Fruit fly (Drosophila melanogaster) whole organism, embryonic: ENCODE data around the gene Tailor.

Source experiments
- Asciz ChIP-seq: fragments of 200-800 bp; sonication (Bioruptor generic); optimal IDR thresholded peaks from 2 replicates; lab custom pipeline; 2017; ENCODE audit warnings: missing biosample characterization, mild to moderate bottlenecking, missing genetic modification characterization, missing genetic modification reagents
- Awh ChIP-seq: fragments of 200-800 bp; sonication (Bioruptor generic); IDR thresholded peaks from 2 replicates; pipeline ENCODE4, ENCODE4 v1.3.6; 2022; ENCODE audit warnings: missing biosample characterization, missing genetic modification characterization
- Bdp1 ChIP-seq: fragments of 200-800 bp; sonication (Bioruptor generic); optimal IDR thresholded peaks from 3 replicates; lab custom pipeline; 2016; ENCODE audit warnings: missing biosample characterization, missing genetic modification characterization
- CG10209 ChIP-seq: fragments of 200-800 bp; sonication (Bioruptor generic); optimal IDR thresholded peaks from 3 replicates; lab custom pipeline; 2017; ENCODE audit warnings: missing biosample characterization, mild to moderate bottlenecking, missing genetic modification characterization, missing genetic modification reagents
- CG10321 ChIP-seq: fragments of 200-800 bp; sonication (Bioruptor generic); IDR thresholded peaks from 2 replicates; pipeline ENCODE4 v1.3.6; 2022; ENCODE audit warnings: missing biosample characterization, missing genetic modification characterization
- CG10654 ChIP-seq: fragments of 200-800 bp; sonication (Bioruptor generic); optimal IDR thresholded peaks from 2 replicates; lab custom pipeline; 2016; ENCODE audit warnings: missing biosample characterization, missing genetic modification characterization
- CG12219 ChIP-seq: fragments of 200-800 bp; sonication (Bioruptor generic); optimal IDR thresholded peaks from 3 replicates; lab custom pipeline; 2018; ENCODE audit warnings: missing biosample characterization, mild to moderate bottlenecking, missing genetic modification characterization
- CG12744 ChIP-seq: fragments of 200-800 bp; sonication (Bioruptor generic); optimal IDR thresholded peaks from 2 replicates; lab custom pipeline; 2016; ENCODE audit warnings: missing biosample characterization, missing genetic modification characterization
- CG13287 ChIP-seq: fragments of 200-800 bp; sonication (Bioruptor generic); IDR thresholded peaks from 2 replicates; pipeline ENCODE4 v1.3.6; 2022; ENCODE audit warnings: missing biosample characterization, missing genetic modification characterization; ENCODE audit not compliant: partially characterized antibody
- CG1529 ChIP-seq: fragments of 200-800 bp; sonication (Bioruptor generic); optimal IDR thresholded peaks from 3 replicates; lab custom pipeline; 2018; ENCODE audit warnings: missing biosample characterization, missing genetic modification characterization
- CG18476 ChIP-seq: fragments of 200-800 bp; sonication (Bioruptor generic); optimal IDR thresholded peaks from 2 replicates; lab custom pipeline; 2016; ENCODE audit warnings: missing biosample characterization, mild to moderate bottlenecking, missing genetic modification characterization
- CG2199 ChIP-seq: fragments of 200-800 bp; sonication (Bioruptor generic); IDR thresholded peaks from 3 replicates; pipeline ENCODE4 v1.3.6; 2022; ENCODE audit warnings: missing biosample characterization, missing genetic modification characterization
- CG2712 ChIP-seq: fragments of 200-800 bp; optimal IDR thresholded peaks from 3 replicates; lab custom pipeline; 2019; ENCODE audit warnings: missing biosample characterization, mild to moderate bottlenecking, missing genetic modification characterization, moderate library complexity
- CG3065 ChIP-seq: fragments of 200-800 bp; sonication (Bioruptor generic); optimal IDR thresholded peaks from 2 replicates; lab custom pipeline; 2016; ENCODE audit warnings: missing biosample characterization, missing genetic modification characterization
- CG31365 ChIP-seq: fragments of 200-800 bp; sonication (Bioruptor generic); optimal IDR thresholded peaks from 2 replicates; lab custom pipeline; 2018; ENCODE audit warnings: missing biosample characterization, mild to moderate bottlenecking, missing genetic modification characterization
- CG5245 ChIP-seq: fragments of 200-800 bp; sonication (Bioruptor generic); optimal IDR thresholded peaks from 3 replicates; lab custom pipeline; 2016; ENCODE audit warnings: missing biosample characterization, missing genetic modification characterization
- CG7271 ChIP-seq: fragments of 200-800 bp; sonication (Bioruptor generic); optimal IDR thresholded peaks from 2 replicates; lab custom pipeline; 2018; ENCODE audit warnings: missing biosample characterization, mild to moderate bottlenecking, missing genetic modification characterization, moderate library complexity
- CG7928 ChIP-seq: fragments of 200-800 bp; sonication (Bioruptor generic); optimal IDR thresholded peaks from 2 replicates; lab custom pipeline; 2017; ENCODE audit warnings: missing biosample characterization, mild to moderate bottlenecking, missing genetic modification characterization
- CG8290 ChIP-seq, 3 experiments: fragments of 200-800 bp; sonication (Bioruptor generic); optimal IDR thresholded peaks; 2 replicates each; lab custom pipeline; 2016 to 2019; ENCODE audit warnings: missing biosample characterization in 3 of 3, missing genetic modification characterization in 3 of 3, mild to moderate bottlenecking in 2 of 3, moderate library complexity in 1 of 3
- CG8359 ChIP-seq: fragments of 200-800 bp; sonication (Bioruptor generic); optimal IDR thresholded peaks from 2 replicates; lab custom pipeline; 2017; ENCODE audit warnings: missing biosample characterization, mild to moderate bottlenecking, missing genetic modification characterization, borderline replicate concordance
- Chrac-16 ChIP-seq: fragments of 200-800 bp; sonication (Bioruptor generic); optimal IDR thresholded peaks from 3 replicates; lab custom pipeline; 2016; ENCODE audit warnings: missing biosample characterization, missing genetic modification characterization
- HLH54F ChIP-seq: fragments of 200-800 bp; sonication (Bioruptor generic); optimal IDR thresholded peaks from 3 replicates; lab custom pipeline; 2016; ENCODE audit warnings: missing biosample characterization, missing genetic modification characterization
- MBD-R2 ChIP-seq: fragments of 200-800 bp; sonication (Bioruptor generic); IDR thresholded peaks from 2 replicates; pipeline ENCODE4 v1.3.6; 2022; ENCODE audit warnings: missing biosample characterization, missing genetic modification characterization
- Rfx ChIP-seq: fragments of 200-800 bp; sonication (Bioruptor generic); IDR thresholded peaks from 2 replicates; pipeline ENCODE4 v1.3.6; 2022; ENCODE audit warnings: missing biosample characterization, missing genetic modification characterization
- Sin3A ChIP-seq: fragments of >200 bp; optimal IDR thresholded peaks from 2 replicates; lab custom pipeline; 2018
- Sry-β ChIP-seq: fragments of 200-800 bp; sonication (Bioruptor generic); optimal IDR thresholded peaks from 2 replicates; lab custom pipeline; 2018; ENCODE audit warnings: missing biosample characterization, mild to moderate bottlenecking, missing genetic modification characterization, moderate library complexity
- TFAM ChIP-seq: fragments of 200-800 bp; sonication (Bioruptor generic); optimal IDR thresholded peaks from 2 replicates; lab custom pipeline; 2017; ENCODE audit warnings: missing biosample characterization, missing genetic modification characterization, inconsistent platforms
- Usf ChIP-seq: fragments of 200-800 bp; sonication (Bioruptor generic); optimal IDR thresholded peaks from 2 replicates; lab custom pipeline; 2017; ENCODE audit warnings: missing genotype, missing biosample characterization, missing genetic modification characterization
- ase ChIP-seq: fragments of 200-800 bp; sonication (Bioruptor generic); IDR thresholded peaks from 3 replicates; pipeline ENCODE4 v1.3.6; 2022; ENCODE audit warnings: missing biosample characterization, missing genetic modification characterization
- ato ChIP-seq: fragments of 200-800 bp; sonication (Bioruptor generic); IDR thresholded peaks from 2 replicates; pipeline ENCODE4 v1.3.6; 2022; ENCODE audit warnings: missing biosample characterization, missing genetic modification characterization; ENCODE audit not compliant: partially characterized antibody
- chif ChIP-seq, 2 experiments: fragments of 200-800 bp; sonication (Bioruptor generic); optimal IDR thresholded peaks; 3 replicates each; lab custom pipeline; 2016; ENCODE audit warnings: missing biosample characterization in 2 of 2, missing genetic modification characterization in 2 of 2
- dpn ChIP-seq, 2 experiments: fragments of 200-800 bp; sonication (Bioruptor generic); optimal IDR thresholded peaks; 3 replicates each; lab custom pipeline; 2016; ENCODE audit warnings: missing biosample characterization in 2 of 2, missing genetic modification characterization in 2 of 2
- ewg ChIP-seq: fragments of 200-800 bp; sonication (Bioruptor generic); optimal IDR thresholded peaks from 3 replicates; lab custom pipeline; 2017; ENCODE audit warnings: mild to moderate bottlenecking, missing biosample characterization, missing genetic modification reagents, missing genetic modification characterization
- fru ChIP-seq: fragments of >200 bp; optimal IDR thresholded peaks from 2 replicates; lab custom pipeline; 2017
- gro ChIP-seq: fragments of 200-800 bp; sonication (Bioruptor generic); optimal IDR thresholded peaks from 2 replicates; lab custom pipeline; 2016; ENCODE audit warnings: missing biosample characterization, missing genetic modification characterization
- jing ChIP-seq: fragments of 200-800 bp; sonication (Bioruptor generic); optimal IDR thresholded peaks from 2 replicates; lab custom pipeline; 2018; ENCODE audit warnings: missing biosample characterization, mild to moderate bottlenecking, missing genetic modification characterization
- knrl ChIP-seq: fragments of 200-800 bp; sonication (Bioruptor generic); IDR thresholded peaks from 3 replicates; pipeline ENCODE4 v1.3.6; 2022; ENCODE audit warnings: missing biosample characterization, missing genetic modification characterization; ENCODE audit not compliant: partially characterized antibody
- lab ChIP-seq: fragments of 200-800 bp; sonication (Bioruptor generic); optimal IDR thresholded peaks from 3 replicates; lab custom pipeline; 2017; ENCODE audit warnings: missing biosample characterization, missing genetic modification characterization, mild to moderate bottlenecking, moderate library complexity, missing genetic modification reagents
- lilli ChIP-seq: fragments of 200-800 bp; sonication (Bioruptor generic); optimal IDR thresholded peaks from 3 replicates; lab custom pipeline; 2016; ENCODE audit warnings: missing biosample characterization, missing genetic modification characterization
- lmd ChIP-seq: fragments of 200-800 bp; sonication (Bioruptor generic); IDR thresholded peaks from 2 replicates; pipeline ENCODE4 v1.3.6; 2022; ENCODE audit warnings: missing biosample characterization, missing genetic modification characterization
- onecut ChIP-seq: fragments of 200-800 bp; sonication (Bioruptor generic); IDR thresholded peaks from 2 replicates; pipeline ENCODE4 v1.3.6; 2022; ENCODE audit warnings: missing biosample characterization, missing genetic modification characterization
- otp ChIP-seq: fragments of 200-800 bp; sonication (Bioruptor generic); IDR thresholded peaks from 3 replicates; pipeline ENCODE4, ENCODE4 v1.3.6; 2022; ENCODE audit warnings: missing biosample characterization, missing genetic modification characterization
- psq ChIP-seq: fragments of 200-800 bp; sonication (Bioruptor generic); optimal IDR thresholded peaks from 2 replicates; lab custom pipeline; 2017; ENCODE audit warnings: missing biosample characterization, missing genetic modification characterization
- pum ChIP-seq: fragments of 200-800 bp; sonication (Bioruptor generic); optimal IDR thresholded peaks from 2 replicates; lab custom pipeline; 2016; ENCODE audit warnings: missing biosample characterization, missing genetic modification characterization
- row ChIP-seq: fragments of 200-800 bp; sonication (Bioruptor generic); IDR thresholded peaks from 3 replicates; pipeline ENCODE4 v1.3.6; 2022; ENCODE audit warnings: missing biosample characterization, missing genetic modification characterization
- slbo ChIP-seq: fragments of 200-800 bp; sonication (Bioruptor generic); IDR thresholded peaks from 2 replicates; pipeline ENCODE4 v1.3.6; 2022; ENCODE audit warnings: missing biosample characterization, missing genetic modification characterization
- stc ChIP-seq: fragments of 200-800 bp; sonication (Bioruptor generic); IDR thresholded peaks from 2 replicates; pipeline ENCODE4 v1.3.6; 2022; ENCODE audit warnings: missing biosample characterization, missing genetic modification characterization
- trh ChIP-seq: fragments of 200-800 bp; sonication (Bioruptor generic); optimal IDR thresholded peaks from 2 replicates; lab custom pipeline; 2016; ENCODE audit warnings: missing biosample characterization, missing genetic modification characterization
- unc-4 ChIP-seq: fragments of 200-800 bp; sonication (Bioruptor generic); IDR thresholded peaks from 2 replicates; pipeline ENCODE4 v1.3.6; 2022; ENCODE audit warnings: missing biosample characterization, missing genetic modification characterization; ENCODE audit not compliant: partially characterized antibody
- vnd ChIP-seq: fragments of 200-800 bp; sonication (Bioruptor generic); IDR thresholded peaks from 3 replicates; pipeline ENCODE4 v1.3.6; 2022; ENCODE audit warnings: missing biosample characterization, missing genetic modification characterization; ENCODE audit not compliant: partially characterized antibody
- zen ChIP-seq: fragments of 200-800 bp; sonication (Bioruptor generic); optimal IDR thresholded peaks from 3 replicates; lab custom pipeline; 2018; ENCODE audit warnings: missing biosample characterization, mild to moderate bottlenecking, missing genetic modification characterization, moderate library complexity

Gene Tailor

dm6 chr3R:7090337-7090830 is 4.5 kb upstream of the Tailor start (continued):
- TF ChIP-seq vnd (GFP tag; lab: Robert Waterston, UW), result no peak
- TF ChIP-seq CG2199 (GFP tag; lab: Robert Waterston, UW), result peak; percentile 61; the same call in 1 of the 3 replicates
- TF ChIP-seq lilli (GFP tag; lab: Kevin White, UChicago), result no peak
- TF ChIP-seq CG12219 (GFP tag; lab: Kevin White, UChicago), result no peak
- no peak for TF ChIP-seq CG1529
- TF ChIP-seq Chrac-16 (GFP tag; lab: Kevin White, UChicago), result no peak
- no peak for TF ChIP-seq CG5245
- no peak for TF ChIP-seq Asciz (GFP tag; lab: Kevin White, UChicago)
- TF ChIP-seq CG18476 (GFP tag; lab: Kevin White, UChicago), result no peak
- no peak for TF ChIP-seq trh (GFP tag; lab: Kevin White, UChicago)
- peak; percentile 59 for TF ChIP-seq ewg (GFP tag; lab: Kevin White, UChicago)
- TF ChIP-seq unc-4, result no peak
- TF ChIP-seq zen (tag; lab: Kevin White, UChicago), result no peak
- peak; percentile 21; the same call in 1 of the 2 replicates for TF ChIP-seq CG13287 (GFP tag; lab: Robert Waterston, UW)
- TF ChIP-seq TFAM (GFP tag; lab: Kevin White, UChicago), result no peak
- peak; percentile 10 for TF ChIP-seq CG31365 (tag; lab: Kevin White, UChicago)
- peak; percentile 16 for TF ChIP-seq gro (GFP tag; lab: Kevin White, UChicago)
- no peak for TF ChIP-seq lab (GFP tag; lab: Kevin White, UChicago)
- no peak for TF ChIP-seq dpn (GFP tag; optimal IDR thresholded peaks at IDR 0.05; lab: Kevin White, UChicago)
- no peak for TF ChIP-seq knrl (GFP tag; lab: Robert Waterston, UW)
- no peak for TF ChIP-seq CG10321
- TF ChIP-seq CG8290 (GFP tag; optimal IDR thresholded peaks at IDR 0.05; lab: Kevin White, UChicago), result no peak
- peak in 1 of 2 experiments; percentile 48 for TF ChIP-seq CG8290 (tag; optimal IDR thresholded peaks at IDR 0.05; lab: Kevin White, UChicago)
- no peak for TF ChIP-seq chif (GFP tag; optimal IDR thresholded peaks at IDR 0.05; lab: Kevin White, UChicago)
- TF ChIP-seq Sin3A (lab: Kevin White, UChicago), result no peak
- TF ChIP-seq slbo (GFP tag; lab: Robert Waterston, UW), result no peak
- TF ChIP-seq Awh (GFP tag; lab: Robert Waterston, UW), result no peak
- no peak for TF ChIP-seq Sry-β (GFP tag; lab: Kevin White, UChicago)
- no peak for TF ChIP-seq CG12744
- no peak for TF ChIP-seq stc (GFP tag; lab: Robert Waterston, UW)
- no peak for TF ChIP-seq CG3065 (GFP tag; lab: Kevin White, UChicago)
- TF ChIP-seq row (GFP tag; lab: Robert Waterston, UW), result 0 out of 3 replicates have a peak, but pooled peaks have one; percentile 6
- 0 out of 2 replicates have a peak, but pooled peaks have one; percentile 18 for TF ChIP-seq MBD-R2 (GFP tag; lab: Robert Waterston, UW)
- no peak for TF ChIP-seq CG7271
- TF ChIP-seq CG7928 (GFP tag; lab: Kevin White, UChicago), result no peak
- no peak for TF ChIP-seq CG8359 (GFP tag; lab: Kevin White, UChicago)
- TF ChIP-seq CG10209, result no peak
- peak; percentile 23; the same call in 1 of the 2 replicates for TF ChIP-seq Rfx
- TF ChIP-seq CG2712, result no peak
- TF ChIP-seq lmd (GFP tag; lab: Robert Waterston, UW), result no peak
- TF ChIP-seq ase (GFP tag; lab: Robert Waterston, UW), result no peak
- no peak for TF ChIP-seq Usf (GFP tag; lab: Kevin White, UChicago)
- no peak for TF ChIP-seq jing (GFP tag; lab: Kevin White, UChicago)
- TF ChIP-seq pum (GFP tag; lab: Kevin White, UChicago), result no peak
- TF ChIP-seq onecut (GFP tag; lab: Robert Waterston, UW), result peak; percentile 35; the same call in 1 of the 2 replicates
- TF ChIP-seq HLH54F, result no peak
- TF ChIP-seq Bdp1, result no peak
- TF ChIP-seq fru (lab: Kevin White, UChicago), result no peak
- no peak for TF ChIP-seq otp (GFP tag; lab: Robert Waterston, UW)
- TF ChIP-seq ato (GFP tag; lab: Robert Waterston, UW), result no peak
- TF ChIP-seq CG10654 (GFP tag; lab: Kevin White, UChicago), result no peak
- no peak for TF ChIP-seq psq (GFP tag; lab: Kevin White, UChicago)
